Worm (Caenorhabditis elegans): ENCODE results near the gene nhr-195.

DNA sequence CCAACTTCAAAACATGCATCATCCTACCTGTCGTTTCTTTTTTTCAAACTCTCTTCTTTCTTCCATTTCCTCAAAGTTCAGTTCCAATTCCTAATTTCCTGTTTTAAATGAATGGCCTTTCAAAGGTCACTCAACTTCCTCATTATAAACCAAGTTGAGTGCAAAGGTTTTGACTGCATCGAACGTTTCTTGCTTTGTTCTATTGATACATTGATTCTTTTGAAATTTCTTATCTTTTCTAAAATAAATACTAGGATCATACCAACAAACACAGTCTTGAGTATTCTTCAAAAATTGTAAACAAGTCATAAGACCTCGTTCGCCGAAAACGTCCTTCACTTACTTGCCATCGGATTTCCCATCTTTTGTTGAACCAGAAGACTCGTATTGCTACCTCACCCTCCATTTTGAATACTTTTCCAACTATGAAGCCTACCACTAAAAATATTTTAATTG lies 18.1 kb upstream of the nhr-195 start, which contains the start of gene F59E11.7:
- no peak for TF ChIP-seq lin-13 (GFP tag; optimal IDR thresholded peaks at IDR 0.05)
- TF ChIP-seq lin-11 (tag; optimal IDR thresholded peaks at IDR 0.05), result no peak
- no peak for TF ChIP-seq snpc-4 (tag; optimal IDR thresholded peaks at IDR 0.05)
- no peak for TF ChIP-seq ztf-11 (tag; optimal IDR thresholded peaks at IDR 0.05)
- TF ChIP-seq unc-39 (tag; optimal IDR thresholded peaks at IDR 0.05), result no peak
- no peak for TF ChIP-seq ztf-4 (tag; optimal IDR thresholded peaks at IDR 0.05)
- TF ChIP-seq ceh-82 (tag; optimal IDR thresholded peaks at IDR 0.05), result no peak
- TF ChIP-seq mab-5 (tag; optimal IDR thresholded peaks at IDR 0.05), result no peak
- no peak for TF ChIP-seq nhr-23 (tag; optimal IDR thresholded peaks at IDR 0.05)
- TF ChIP-seq unc-55 (GFP tag; optimal IDR thresholded peaks at IDR 0.05), result no peak
- no peak for TF ChIP-seq unc-62 (GFP tag; optimal IDR thresholded peaks at IDR 0.05)
- no peak for TF ChIP-seq alr-1 (tag; optimal IDR thresholded peaks at IDR 0.05)

Data from whole organism, L2 larva.